Fruit fly (Drosophila melanogaster): ENCODE measurements around the gene LKRSDH.

LKRSDH gene

dm6 chr2L:7790448-7791355 is 5.1 kb downstream of the LKRSDH start, which contains the start of gene CG7149 (continued):
- no peak for TF ChIP-seq CG7786 (GFP tag; optimal IDR thresholded peaks at IDR 0.05)
- TF ChIP-seq CG12155 (GFP tag; optimal IDR thresholded peaks at IDR 0.05) = no peak
- no peak for TF ChIP-seq CG7357 (GFP tag; IDR thresholded peaks at IDR 0.05)
- no peak for TF ChIP-seq fu2 (GFP tag; optimal IDR thresholded peaks at IDR 0.05)
- TF ChIP-seq CG8478 (optimal IDR thresholded peaks at IDR 0.05) = no peak
- TF ChIP-seq Mes4 (GFP tag; optimal IDR thresholded peaks at IDR 0.05) = no peak
- no peak for TF ChIP-seq CHES-1-like (GFP tag; optimal IDR thresholded peaks at IDR 0.05)
- TF ChIP-seq CG3838 (GFP tag; optimal IDR thresholded peaks at IDR 0.05) = no peak
- TF ChIP-seq dysf (GFP tag; IDR thresholded peaks at IDR 0.05) = peak; percentile 30; the same call in 1 of the 3 replicates
- no peak for TF ChIP-seq CG1602 (GFP tag; optimal IDR thresholded peaks at IDR 0.05)
- peak; percentile 57; the same call in 1 of the 2 replicates for TF ChIP-seq Bgb (GFP tag; IDR thresholded peaks at IDR 0.05; ENCODE audit: partially characterized antibody)
- peak; percentile 4 for TF ChIP-seq Dek (tag; optimal IDR thresholded peaks at IDR 0.05)
- peak; percentile 19 for TF ChIP-seq gem (tag; optimal IDR thresholded peaks at IDR 0.05)
- no peak for TF ChIP-seq CG6272 (GFP tag; IDR thresholded peaks at IDR 0.05)
- no peak for TF ChIP-seq Scr (GFP tag; IDR thresholded peaks at IDR 0.05; ENCODE audit: partially characterized antibody)
- TF ChIP-seq CG15514 (GFP tag; optimal IDR thresholded peaks at IDR 0.05) = peak; percentile 28
- no peak for TF ChIP-seq unc-4 (GFP tag; IDR thresholded peaks at IDR 0.05; ENCODE audit: partially characterized antibody)
- TF ChIP-seq CG4730 (GFP tag; IDR thresholded peaks at IDR 0.05) = no peak
- 0 out of 3 replicates have a peak, but pooled peaks have one; percentile 26 for TF ChIP-seq gce (GFP tag; IDR thresholded peaks at IDR 0.05)
- no peak for TF ChIP-seq Chrac-16 (GFP tag; optimal IDR thresholded peaks at IDR 0.05)
- TF ChIP-seq CG12769 (tag; optimal IDR thresholded peaks at IDR 0.05) = peak; percentile 62
- TF ChIP-seq CG7556 (GFP tag; optimal IDR thresholded peaks at IDR 0.05) = peak; percentile 33
- TF ChIP-seq C15 (GFP tag; IDR thresholded peaks at IDR 0.05) = no peak
- no peak for TF ChIP-seq CG12299 (tag; optimal IDR thresholded peaks at IDR 0.05)
- TF ChIP-seq scrt (GFP tag; optimal IDR thresholded peaks at IDR 0.05) = no peak
- no peak for TF ChIP-seq ase (GFP tag; IDR thresholded peaks at IDR 0.05)
- no peak for TF ChIP-seq knrl (GFP tag; IDR thresholded peaks at IDR 0.05; ENCODE audit: partially characterized antibody)
- peak; percentile 2 for TF ChIP-seq nom (GFP tag; optimal IDR thresholded peaks at IDR 0.05)
- TF ChIP-seq NFAT (GFP tag; IDR thresholded peaks at IDR 0.05) = no peak
- TF ChIP-seq bigmax (GFP tag; optimal IDR thresholded peaks at IDR 0.05) = no peak
- TF ChIP-seq phol (tag; optimal IDR thresholded peaks at IDR 0.05) = no peak
- TF ChIP-seq croc (GFP tag; conservative IDR thresholded peaks at IDR 0.05) = no peak
- TF ChIP-seq sima (GFP tag; optimal IDR thresholded peaks at IDR 0.05) = no peak
- TF ChIP-seq da (GFP tag; optimal IDR thresholded peaks at IDR 0.05) = no peak
- no peak for TF ChIP-seq emc (GFP tag; optimal IDR thresholded peaks at IDR 0.05)
- no peak for TF ChIP-seq NC2β (GFP tag; optimal IDR thresholded peaks at IDR 0.05)
- peak; percentile 53 for TF ChIP-seq CG2120 (GFP tag; optimal IDR thresholded peaks at IDR 0.05)
- no peak for TF ChIP-seq bcd (GFP tag; optimal IDR thresholded peaks at IDR 0.05)
- peak; percentile 66; the same call in 2 of the 3 replicates for TF ChIP-seq ci (GFP tag; IDR thresholded peaks at IDR 0.05)
- TF ChIP-seq otp (GFP tag; IDR thresholded peaks at IDR 0.05) = no peak
- no peak for TF ChIP-seq eve (GFP tag; optimal IDR thresholded peaks at IDR 0.05)
- TF ChIP-seq Poxn (GFP tag; IDR thresholded peaks at IDR 0.05) = no peak
- TF ChIP-seq Gsc (GFP tag; IDR thresholded peaks at IDR 0.05) = no peak
- TF ChIP-seq CG18262 (tag; optimal IDR thresholded peaks at IDR 0.05) = no peak
- no peak for TF ChIP-seq tio (GFP tag; optimal IDR thresholded peaks at IDR 0.05)
- no peak for TF ChIP-seq aop (GFP tag; IDR thresholded peaks at IDR 0.05)
- TF ChIP-seq CG8924 (tag; optimal IDR thresholded peaks at IDR 0.05) = peak; percentile 19
- no peak for TF ChIP-seq dmrt11E (tag; optimal IDR thresholded peaks at IDR 0.05)
- no peak for TF ChIP-seq CG4820 (GFP tag; optimal IDR thresholded peaks at IDR 0.05)
- TF ChIP-seq CG9797 (GFP tag; optimal IDR thresholded peaks at IDR 0.05) = no peak
